Worm (Caenorhabditis elegans): Measurements from ENCODE around the gene gsto-2.

ce11 chrIII:8521654-8522392, 32.7 kb upstream of the gsto-2 start:
- TF ChIP-seq lsy-2 (tag; optimal IDR thresholded peaks at IDR 0.05), result no peak
- TF ChIP-seq elt-3 (tag; optimal IDR thresholded peaks at IDR 0.05), result no peak
- TF ChIP-seq nhr-28 (tag; optimal IDR thresholded peaks at IDR 0.05), result no peak
- no peak for TF ChIP-seq elt-1 (tag; optimal IDR thresholded peaks at IDR 0.05; ENCODE audit: borderline replicate concordance, insufficient read depth)
- no peak for TF ChIP-seq unc-62 (GFP tag; optimal IDR thresholded peaks at IDR 0.05)
- no peak for TF ChIP-seq pha-4 (tag; optimal IDR thresholded peaks at IDR 0.05)
- no peak for TF ChIP-seq lin-13 (tag; optimal IDR thresholded peaks at IDR 0.05)
- no peak for TF ChIP-seq nhr-12 (tag; optimal IDR thresholded peaks at IDR 0.05)
- no peak for TF ChIP-seq nhr-237 (tag; optimal IDR thresholded peaks at IDR 0.05)
- no peak for TF ChIP-seq mab-5 (tag; optimal IDR thresholded peaks at IDR 0.05)
- no peak for TF ChIP-seq nhr-76 (tag; optimal IDR thresholded peaks at IDR 0.05)
- TF ChIP-seq ceh-83 (GFP tag; optimal IDR thresholded peaks at IDR 0.05), result no peak
- no peak for TF ChIP-seq ham-2 (GFP tag; optimal IDR thresholded peaks at IDR 0.05)
